Fruit fly (Drosophila melanogaster) whole organism, adult: ENCODE results near the gene fan.

ENCODE experiments used
- CG11617 ChIP-seq: fragments of 200-800 bp; sonication (Bioruptor generic); optimal IDR thresholded peaks from 2 replicates; lab custom pipeline; 2017; ENCODE audit warnings: mild to moderate bottlenecking, missing biosample characterization, missing genetic modification reagents, missing genetic modification characterization
- CG12768 ChIP-seq: fragments of 200-800 bp; sonication (Bioruptor generic); optimal IDR thresholded peaks from 2 replicates; lab custom pipeline; 2017; ENCODE audit warnings: missing biosample characterization, missing genetic modification characterization, mild to moderate bottlenecking, moderate library complexity, missing genetic modification reagents
- CG14711 ChIP-seq: fragments of 200-800 bp; sonication (Bioruptor generic); optimal IDR thresholded peaks from 2 replicates; lab custom pipeline; 2018; ENCODE audit warnings: missing biosample characterization, mild to moderate bottlenecking, missing genetic modification characterization, moderate library complexity
- CG1620 ChIP-seq: fragments of 200-800 bp; sonication (Bioruptor generic); optimal IDR thresholded peaks from 2 replicates; lab custom pipeline; 2016; ENCODE audit warnings: missing biosample characterization, missing genetic modification characterization
- CG33017 ChIP-seq: fragments of 200-800 bp; sonication (Bioruptor generic); optimal IDR thresholded peaks from 2 replicates; lab custom pipeline; 2018; ENCODE audit warnings: missing biosample characterization, mild to moderate bottlenecking, missing genetic modification characterization, moderate library complexity
- CG5204 ChIP-seq: fragments of 200-800 bp; sonication (Bioruptor generic); optimal IDR thresholded peaks from 2 replicates; lab custom pipeline; 2016; ENCODE audit warnings: missing biosample characterization, missing genetic modification characterization
- CG7045 ChIP-seq: fragments of 200-800 bp; sonication (Bioruptor generic); optimal IDR thresholded peaks from 2 replicates; lab custom pipeline; 2017; ENCODE audit warnings: missing biosample characterization, mild to moderate bottlenecking, missing genetic modification characterization
- CG7101 ChIP-seq: fragments of 200-800 bp; sonication (Bioruptor generic); optimal IDR thresholded peaks from 2 replicates; lab custom pipeline; 2018; ENCODE audit warnings: missing biosample characterization, mild to moderate bottlenecking, missing genetic modification characterization, moderate library complexity
- Clk ChIP-seq: fragments of 200-800 bp; sonication (Bioruptor generic); optimal IDR thresholded peaks from 2 replicates; lab custom pipeline; 2017; ENCODE audit warnings: missing biosample characterization, missing genetic modification characterization
- Crg-1 ChIP-seq: fragments of 200-800 bp; sonication (Bioruptor generic); optimal IDR thresholded peaks from 2 replicates; lab custom pipeline; 2016; ENCODE audit warnings: missing biosample characterization, missing genetic modification characterization
- Hr96 ChIP-seq: fragments of 200-800 bp; sonication (Bioruptor generic); optimal IDR thresholded peaks from 2 replicates; lab custom pipeline; 2016; ENCODE audit warnings: missing biosample characterization, missing genetic modification characterization
- Mnt ChIP-seq: fragments of 200-800 bp; sonication (Bioruptor generic); optimal IDR thresholded peaks from 2 replicates; lab custom pipeline; 2016; ENCODE audit warnings: missing biosample characterization, mild to moderate bottlenecking, missing genetic modification characterization
- bab1 ChIP-seq: fragments of 200-800 bp; sonication (Bioruptor generic); optimal IDR thresholded peaks from 3 replicates; lab custom pipeline; 2019; ENCODE audit warnings: missing biosample characterization, mild to moderate bottlenecking, missing genetic modification characterization, moderate library complexity
- cic ChIP-seq: fragments of 200-800 bp; sonication (Bioruptor generic); optimal IDR thresholded peaks from 2 replicates; lab custom pipeline; 2017; ENCODE audit warnings: missing biosample characterization, mild to moderate bottlenecking, missing genetic modification characterization, moderate library complexity
- cnc ChIP-seq, 2 experiments: fragments of >200 bp; optimal IDR thresholded peaks; 2 replicates each; lab custom pipeline; 2017
- kay ChIP-seq: fragments of 200-800 bp; sonication (Bioruptor generic); peaks from one replicate; lab custom pipeline; 2016; ENCODE audit warnings: missing biosample characterization, missing genetic modification characterization, borderline replicate concordance
- ovo ChIP-seq: fragments of 200-800 bp; sonication (Bioruptor generic); optimal IDR thresholded peaks from 2 replicates; lab custom pipeline; 2016; ENCODE audit warnings: missing biosample characterization, missing genetic modification characterization
- pad ChIP-seq: fragments of 200-800 bp; sonication (Bioruptor generic); optimal IDR thresholded peaks from 3 replicates; lab custom pipeline; 2017; ENCODE audit warnings: missing biosample characterization, missing genetic modification characterization, mild to moderate bottlenecking, moderate library complexity, missing genetic modification reagents
- tj ChIP-seq: fragments of 200-800 bp; sonication (Bioruptor generic); optimal IDR thresholded peaks from 3 replicates; lab custom pipeline; 2017; ENCODE audit warnings: missing biosample characterization, mild to moderate bottlenecking, missing genetic modification characterization, moderate library complexity
- toe ChIP-seq: fragments of 200-800 bp; sonication (Bioruptor generic); optimal IDR thresholded peaks from 2 replicates; lab custom pipeline; 2016; ENCODE audit warnings: missing biosample characterization, missing genetic modification characterization

Gene fan

DNA sequence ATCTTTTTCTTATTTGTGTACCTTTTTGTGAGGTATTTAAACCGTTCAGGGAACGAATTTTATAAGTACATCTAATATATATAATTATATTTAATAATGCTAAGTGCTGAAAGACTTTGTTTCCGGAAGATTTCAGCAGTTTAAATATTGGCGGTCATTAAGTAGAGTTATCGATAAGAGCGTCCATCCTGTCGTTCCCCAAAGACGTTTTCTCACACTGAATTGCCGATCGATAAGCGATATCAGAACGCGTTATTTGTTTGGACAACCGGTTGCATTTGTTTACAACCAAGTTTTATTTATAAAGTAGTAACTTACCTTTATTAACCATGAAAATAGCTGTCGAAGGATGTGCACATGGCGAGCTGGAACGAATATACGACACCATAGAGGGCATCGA lies 12.7 kb downstream of the fan start, which contains the start of gene ldbr:
TSS of gene ldbr (plus strand) at position 238 of the 400 bp plus-strand sequence.
- TF ChIP-seq Clk: no peak
- no peak for TF ChIP-seq toe (GFP tag; lab: Kevin White, UChicago)
- TF ChIP-seq CG14711: peak; percentile 44
- TF ChIP-seq Hr96 (GFP tag; lab: Kevin White, UChicago): no peak
- TF ChIP-seq kay: no peak
- peak; percentile 29 for TF ChIP-seq CG11617 (GFP tag; lab: Kevin White, UChicago)
- TF ChIP-seq Crg-1 (GFP tag; lab: Kevin White, UChicago): peak; percentile 18
- peak; percentile 71 for TF ChIP-seq bab1 (GFP tag; lab: Kevin White, UChicago)
- peak; percentile 13 for TF ChIP-seq cic (GFP tag; lab: Kevin White, UChicago)
- TF ChIP-seq CG5204: no peak
- TF ChIP-seq CG7045 (GFP tag; lab: Kevin White, UChicago): no peak
- TF ChIP-seq CG7101 (tag; lab: Kevin White, UChicago): peak; percentile 61
- TF ChIP-seq Mnt (GFP tag; lab: Kevin White, UChicago): peak; percentile 56
- no peak for TF ChIP-seq ovo (GFP tag; lab: Kevin White, UChicago)
- TF ChIP-seq tj (GFP tag; lab: Kevin White, UChicago): no peak
- TF ChIP-seq cnc (optimal IDR thresholded peaks at IDR 0.05; lab: Kevin White, UChicago): no peak
- peak; percentile 44 for TF ChIP-seq CG33017 (tag; lab: Kevin White, UChicago)
- no peak for TF ChIP-seq CG12768 (GFP tag; lab: Kevin White, UChicago)
- peak; percentile 36 for TF ChIP-seq CG1620 (GFP tag; lab: Kevin White, UChicago)
- TF ChIP-seq pad: peak; percentile 17

DNA sequence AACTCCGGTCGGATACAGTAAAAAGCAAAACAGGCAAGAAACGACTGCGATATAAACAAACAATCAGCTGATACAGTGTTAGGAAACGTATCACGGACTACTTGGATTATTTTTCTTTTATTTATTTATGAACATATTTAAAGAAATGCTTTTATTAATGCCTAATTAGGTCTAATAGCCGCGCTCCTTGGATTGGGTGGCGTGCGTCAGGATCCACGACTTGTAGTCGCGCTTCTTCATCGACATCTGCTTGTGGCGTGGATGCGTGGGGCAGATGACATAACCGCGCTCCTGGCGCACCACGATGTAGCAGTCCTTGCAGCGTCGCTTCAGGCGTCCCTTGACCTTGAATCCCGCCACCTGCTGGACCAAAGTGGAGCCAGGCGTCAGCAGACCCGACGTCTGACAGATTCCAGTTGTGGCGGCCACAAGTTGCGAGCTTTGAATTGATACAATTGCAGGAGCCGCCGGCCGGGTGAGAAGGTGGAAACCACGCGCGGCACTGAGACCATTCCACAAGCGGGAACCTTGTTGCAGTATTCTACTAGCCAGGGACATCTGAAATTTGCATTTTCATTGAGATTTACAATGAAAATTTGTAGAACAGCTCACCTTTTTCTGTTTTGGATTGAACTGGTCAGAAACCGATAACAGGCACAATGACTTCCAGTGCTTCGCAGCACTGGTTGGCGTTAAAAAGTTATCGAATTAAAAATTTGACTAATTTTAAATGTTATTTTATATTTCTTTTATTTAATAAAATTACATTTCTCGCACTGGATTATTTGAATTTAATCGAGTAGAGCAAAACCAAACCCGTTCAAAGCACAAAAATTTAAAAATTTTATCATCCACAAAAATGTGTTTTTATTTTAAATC lies 15.8 kb downstream of the fan start, which contains the start of the genes CG7550 and mRpL36:
TSS of gene CG7550 (minus strand) at position 51 of the 879 bp plus-strand sequence.
TSS of gene mRpL36 (minus strand) at position 652 of the 879 bp plus-strand sequence.
- no peak for TF ChIP-seq CG7045 (GFP tag; lab: Kevin White, UChicago)
- TF ChIP-seq CG11617 (GFP tag; lab: Kevin White, UChicago): peak; percentile 3

DNA sequence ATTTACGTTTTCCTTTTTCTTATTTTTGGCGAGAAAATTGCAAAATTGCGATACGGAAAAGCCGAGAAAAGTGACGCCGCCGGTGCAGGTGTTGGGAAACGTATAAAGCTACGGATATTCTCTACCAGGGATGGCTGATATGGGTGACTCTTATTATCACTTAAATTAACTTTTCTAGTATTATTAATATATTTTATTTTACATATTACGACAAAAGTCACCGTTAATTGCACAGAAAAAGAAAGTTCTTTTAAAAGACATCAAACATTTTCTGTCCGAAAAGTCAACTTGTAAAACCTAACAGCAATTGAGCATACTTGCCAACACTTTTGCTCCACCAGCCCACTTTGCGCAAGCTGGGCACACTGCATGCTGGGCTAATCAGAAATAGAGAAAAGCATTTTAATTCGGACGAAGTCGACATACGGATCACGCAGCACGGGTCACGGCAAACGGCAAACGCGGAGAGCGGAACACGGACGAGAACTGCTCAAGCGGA lies 18.8 kb downstream of the fan start, which contains the start of the genes Cds and Uba2:
TSS of gene Cds (plus strand) at position 51 of the 499 bp plus-strand sequence.
TSS of gene Uba2 (minus strand) at position 107 of the 499 bp plus-strand sequence.
- TF ChIP-seq pad: peak; percentile 88
- TF ChIP-seq kay: no peak
- no peak for TF ChIP-seq Hr96 (GFP tag; lab: Kevin White, UChicago)
- peak; percentile 90 for TF ChIP-seq CG5204
- peak; percentile 98 for TF ChIP-seq CG7101 (tag; lab: Kevin White, UChicago)
- TF ChIP-seq CG14711: peak; percentile 97
- TF ChIP-seq CG12768 (GFP tag; lab: Kevin White, UChicago): peak; percentile 95
- TF ChIP-seq cnc (optimal IDR thresholded peaks at IDR 0.05; lab: Kevin White, UChicago): no peak
- peak; percentile 90 for TF ChIP-seq CG1620 (GFP tag; lab: Kevin White, UChicago)
- peak; percentile 96 for TF ChIP-seq CG7045 (GFP tag; lab: Kevin White, UChicago)
- peak; percentile 96 for TF ChIP-seq Crg-1 (GFP tag; lab: Kevin White, UChicago)
- peak; percentile 96 for TF ChIP-seq toe (GFP tag; lab: Kevin White, UChicago)
- peak; percentile 92 for TF ChIP-seq Clk
- TF ChIP-seq Mnt (GFP tag; lab: Kevin White, UChicago): peak; percentile 89
- TF ChIP-seq CG11617 (GFP tag; lab: Kevin White, UChicago): peak; percentile 97
- TF ChIP-seq ovo (GFP tag; lab: Kevin White, UChicago): peak; percentile 97
- TF ChIP-seq CG33017 (tag; lab: Kevin White, UChicago): peak; percentile 95
- peak; percentile 87 for TF ChIP-seq cic (GFP tag; lab: Kevin White, UChicago)
- TF ChIP-seq bab1 (GFP tag; lab: Kevin White, UChicago): peak; percentile 97
- peak; percentile 93 for TF ChIP-seq tj (GFP tag; lab: Kevin White, UChicago)

DNA sequence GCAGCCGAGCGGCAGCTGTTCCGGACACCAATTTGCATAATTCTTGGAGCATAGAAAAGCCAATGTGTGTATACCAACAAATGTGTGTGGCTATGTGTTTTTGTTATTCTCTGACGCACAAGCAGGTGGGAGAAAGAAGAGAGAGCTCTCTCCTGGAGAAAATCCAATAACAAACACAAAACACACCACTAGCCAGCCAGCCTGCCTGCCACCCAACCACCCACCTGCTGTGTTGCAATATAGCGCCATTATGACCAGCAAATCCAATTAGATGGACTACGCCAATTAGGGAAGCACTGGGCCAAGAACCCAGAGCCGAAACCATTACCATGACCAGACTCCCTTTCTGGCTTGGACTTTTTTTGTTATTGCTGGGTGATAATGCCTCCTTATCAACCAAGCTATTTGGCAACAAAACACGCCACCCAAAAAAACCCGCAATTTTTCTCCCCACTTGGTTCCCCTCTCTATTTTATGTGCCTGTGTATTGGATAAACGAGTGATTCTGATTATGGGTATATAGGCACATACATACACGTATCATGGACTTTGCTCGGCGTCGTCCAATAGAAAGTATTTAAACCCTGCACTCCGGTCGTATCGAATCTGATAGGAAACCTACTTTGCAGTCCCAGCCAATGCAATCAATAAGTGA lies 19.6 kb downstream of the fan start:
- TF ChIP-seq CG7101 (tag; lab: Kevin White, UChicago) (no peak), Crg-1 (GFP tag; lab: Kevin White, UChicago) (no peak), pad (peak; percentile 54), CG14711 (peak; percentile 27), ovo (GFP tag; lab: Kevin White, UChicago) (no peak), CG33017 (tag; lab: Kevin White, UChicago) (no peak), kay (no peak), tj (GFP tag; lab: Kevin White, UChicago) (no peak), Clk (no peak), CG7045 (GFP tag; lab: Kevin White, UChicago) (peak; percentile 38), CG1620 (GFP tag; lab: Kevin White, UChicago) (no peak), CG5204 (peak; percentile 42), cic (GFP tag; lab: Kevin White, UChicago) (peak; percentile 6), cnc (optimal IDR thresholded peaks at IDR 0.05; lab: Kevin White, UChicago) (no peak), Hr96 (GFP tag; lab: Kevin White, UChicago) (no peak), Mnt (GFP tag; lab: Kevin White, UChicago) (peak; percentile 60), CG12768 (GFP tag; lab: Kevin White, UChicago) (peak; percentile 72), bab1 (GFP tag; lab: Kevin White, UChicago) (no peak), toe (GFP tag; lab: Kevin White, UChicago) (peak; percentile 34), CG11617 (GFP tag; lab: Kevin White, UChicago) (no peak)
